Worm (Caenorhabditis elegans) whole organism, young adult: Measurements from ENCODE around the gene T04H1.12.

Experiments
- B0336.3 ChIP-seq: fragments of 200-800 bp; sonication (Bioruptor generic); IDR thresholded peaks from 2 replicates; pipeline ENCODE4 v1.3.6; 2022; ENCODE audit warnings: missing genetic modification characterization, missing compliant biosample characterization
- F10E7.11 ChIP-seq: sonication (generic microtip); optimal IDR thresholded peaks from 2 replicates; lab custom pipeline; 2017; ENCODE audit warnings: mild to moderate bottlenecking, missing genetic modification characterization, moderate library complexity, missing compliant biosample characterization
- F23B12.7 ChIP-seq: sonication (generic microtip); optimal IDR thresholded peaks from 2 replicates; lab custom pipeline; 2017; ENCODE audit warnings: missing genetic modification characterization, mild to moderate bottlenecking, missing compliant biosample characterization, antibody characterized with exemption, moderate library complexity; ENCODE audit not compliant: insufficient read depth
- F55B11.4 ChIP-seq: sonication (generic microtip); optimal IDR thresholded peaks from 2 replicates; lab custom pipeline; 2016; ENCODE audit warnings: missing compliant biosample characterization, missing genetic modification characterization, borderline replicate concordance; ENCODE audit not compliant: insufficient read depth
- F57C9.4 ChIP-seq: sonication (generic microtip); optimal IDR thresholded peaks from 2 replicates; lab custom pipeline; 2017; ENCODE audit warnings: mild to moderate bottlenecking, missing genetic modification characterization, missing compliant biosample characterization
- T26A5.8 ChIP-seq: sonication (generic microtip); optimal IDR thresholded peaks from 2 replicates; lab custom pipeline; 2016; ENCODE audit warnings: missing genetic modification characterization, missing compliant biosample characterization
- ama-1 ChIP-seq, 3 experiments: fragments of 150-350 bp in 1 of 3; sonication (generic microtip) in 2 of 3; optimal IDR thresholded peaks; 2 replicates each; lab custom pipeline; 2014 to 2018; ENCODE audit warnings: missing biosample characterization in 2 of 3, missing genetic modification characterization in 2 of 3, missing genetic modification reagents in 2 of 3
- bed-1 ChIP-seq: fragments of 200-800 bp; sonication (Bioruptor generic); IDR thresholded peaks from 2 replicates; pipeline ENCODE4 v1.3.6; 2022; ENCODE audit warnings: missing genetic modification reagents, missing genetic modification characterization, missing compliant biosample characterization
- egl-44 ChIP-seq: fragments of 200-800 bp; sonication (Bioruptor generic); IDR thresholded peaks from 2 replicates; pipeline ENCODE4 v1.3.6; 2022; ENCODE audit warnings: missing genetic modification reagents, missing genetic modification characterization, missing compliant biosample characterization
- hlh-26 ChIP-seq: fragments of 200-800 bp; sonication (Bioruptor generic); conservative IDR thresholded peaks from 2 replicates; pipeline ENCODE4 v1.3.6; 2022; ENCODE audit warnings: missing genetic modification reagents, missing genetic modification characterization, missing compliant biosample characterization
- lag-1 ChIP-seq: fragments of 200-800 bp; sonication (Bioruptor generic); IDR thresholded peaks from 2 replicates; pipeline ENCODE4 v1.3.6; 2022; ENCODE audit warnings: missing genetic modification reagents, missing genetic modification characterization, missing compliant biosample characterization
- lin-40 ChIP-seq: sonication (generic microtip); optimal IDR thresholded peaks from 2 replicates; lab custom pipeline; 2016; ENCODE audit warnings: missing genetic modification characterization, mild to moderate bottlenecking, missing compliant biosample characterization, missing genotype, missing genetic modification reagents
- madf-10 ChIP-seq: sonication (generic microtip); optimal IDR thresholded peaks from 2 replicates; lab custom pipeline; 2016; ENCODE audit warnings: mild to moderate bottlenecking, missing genetic modification characterization, missing compliant biosample characterization
- nhr-80 ChIP-seq: sonication (generic microtip); optimal IDR thresholded peaks from 2 replicates; lab custom pipeline; 2016; ENCODE audit warnings: missing genetic modification characterization, missing compliant biosample characterization
- ztf-3 ChIP-seq: fragments of 200-800 bp; sonication (Bioruptor generic); optimal IDR thresholded peaks from 2 replicates; lab custom pipeline; 2018; ENCODE audit warnings: mild to moderate bottlenecking, missing genetic modification characterization, missing compliant biosample characterization
- ztf-6 ChIP-seq: fragments of 200-800 bp; sonication (Bioruptor generic); IDR thresholded peaks from 2 replicates; pipeline ENCODE4 v1.3.6; 2022; ENCODE audit warnings: missing genetic modification reagents, missing genetic modification characterization, missing compliant biosample characterization

T04H1.12 gene

ce11 chrV:12305677-12306076, 50.2 kb downstream of the T04H1.12 start:
- TF ChIP-seq ama-1 (optimal IDR thresholded peaks at IDR 0.05; lab: Kevin White, UChicago) (no peak), ama-1 (GFP tag; optimal IDR thresholded peaks at IDR 0.05; lab: Kevin White, UChicago) (no peak), F23B12.7 (tag; lab: Kevin White, UChicago) (no peak), hlh-26 (GFP tag; lab: Robert Waterston, UW) (no peak), nhr-80 (no peak), F57C9.4 (no peak), B0336.3 (GFP tag; lab: Robert Waterston, UW) (no peak), egl-44 (GFP tag; lab: Robert Waterston, UW) (no peak), lin-40 (no peak), lag-1 (GFP tag; lab: Robert Waterston, UW) (no peak), bed-1 (no peak), ztf-3 (GFP tag; lab: Kevin White, UChicago) (no peak), madf-10 (tag; lab: Kevin White, UChicago) (no peak), T26A5.8 (tag; lab: Kevin White, UChicago) (no peak), ztf-6 (no peak), F10E7.11 (tag; lab: Kevin White, UChicago) (no peak), F55B11.4 (tag; lab: Kevin White, UChicago) (no peak)
